Fruit fly (Drosophila melanogaster): ENCODE measurements around the gene CG34263.

DNA sequence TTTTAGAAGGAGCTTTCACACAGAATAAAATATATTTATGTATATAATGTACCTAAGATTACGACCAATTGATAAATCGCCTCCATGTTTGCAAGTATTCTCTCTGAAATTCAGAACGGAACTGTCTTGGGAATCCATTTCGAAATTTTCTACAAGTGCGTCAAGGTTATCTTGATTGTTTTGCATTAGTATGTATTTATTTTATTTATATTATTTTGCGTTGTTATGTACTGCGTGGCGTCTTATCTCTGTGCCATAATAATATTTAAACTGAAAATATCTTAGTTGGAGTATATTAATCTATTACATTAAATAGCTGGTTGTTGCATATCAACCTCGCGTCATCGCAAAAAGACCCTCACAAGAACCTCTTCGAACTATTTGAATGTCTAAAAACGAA, 34.2 kb downstream of the CG34263 start, which contains the start of gene CG42846:
- no peak for TF ChIP-seq CG14667 (GFP tag; IDR thresholded peaks at IDR 0.05)
- no peak for TF ChIP-seq kay (GFP tag; optimal IDR thresholded peaks at IDR 0.05)
- no peak for TF ChIP-seq nom (GFP tag; optimal IDR thresholded peaks at IDR 0.05)
- TF ChIP-seq CG11560 (tag; IDR thresholded peaks at IDR 0.05) = no peak
- no peak for TF ChIP-seq CG17912 (GFP tag; optimal IDR thresholded peaks at IDR 0.05)
- TF ChIP-seq btn (GFP tag; optimal IDR thresholded peaks at IDR 0.05) = no peak
- no peak for TF ChIP-seq CG17612 (GFP tag; IDR thresholded peaks at IDR 0.05)
- no peak for TF ChIP-seq CG4282 (GFP tag; optimal IDR thresholded peaks at IDR 0.05)
- TF ChIP-seq B-H2 (GFP tag; optimal IDR thresholded peaks at IDR 0.05) = no peak
- TF ChIP-seq lab (GFP tag; optimal IDR thresholded peaks at IDR 0.05) = no peak
- no peak for TF ChIP-seq sr (GFP tag; IDR thresholded peaks at IDR 0.05)

All from whole organism, embryonic.